Worm (Caenorhabditis elegans): ENCODE data around the gene T19D12.1.

DNA sequence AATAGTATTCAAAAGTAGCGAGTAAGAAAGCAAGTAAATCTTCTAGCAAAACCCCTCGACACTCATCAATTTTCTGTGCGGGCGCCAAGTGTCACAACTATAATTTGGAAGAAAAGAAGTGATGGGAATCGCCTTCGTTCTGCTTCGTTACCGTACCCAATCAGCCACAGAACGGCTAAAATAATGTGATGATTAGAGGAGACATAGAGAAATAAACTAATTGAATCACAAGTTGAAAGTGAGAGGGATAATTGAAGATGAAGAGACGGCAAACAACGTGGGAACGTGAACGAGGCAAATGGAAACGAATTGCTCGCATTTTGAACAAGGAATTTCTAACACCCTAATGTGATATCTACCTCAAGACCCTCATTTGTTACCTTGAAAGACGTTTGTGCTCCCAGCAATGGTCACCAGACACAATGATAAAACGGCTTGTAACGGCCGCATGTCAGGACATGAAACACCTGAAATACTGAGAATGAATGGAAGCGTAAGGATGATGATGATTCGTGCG lies 24.0 kb upstream of the T19D12.1 start, which contains the start of gene T19D12.6:
- no peak for TF ChIP-seq tab-1 (GFP tag; IDR thresholded peaks at IDR 0.05)
- TF ChIP-seq cog-1 (tag; optimal IDR thresholded peaks at IDR 0.05): no peak
- TF ChIP-seq ztf-29 (GFP tag; IDR thresholded peaks at IDR 0.05): no peak
- no peak for TF ChIP-seq flt-1 (GFP tag; IDR thresholded peaks at IDR 0.05)
- no peak for TF ChIP-seq ztf-23 (GFP tag; IDR thresholded peaks at IDR 0.05)
